Worm (Caenorhabditis elegans): ENCODE data around the gene rps-28.

DNA sequence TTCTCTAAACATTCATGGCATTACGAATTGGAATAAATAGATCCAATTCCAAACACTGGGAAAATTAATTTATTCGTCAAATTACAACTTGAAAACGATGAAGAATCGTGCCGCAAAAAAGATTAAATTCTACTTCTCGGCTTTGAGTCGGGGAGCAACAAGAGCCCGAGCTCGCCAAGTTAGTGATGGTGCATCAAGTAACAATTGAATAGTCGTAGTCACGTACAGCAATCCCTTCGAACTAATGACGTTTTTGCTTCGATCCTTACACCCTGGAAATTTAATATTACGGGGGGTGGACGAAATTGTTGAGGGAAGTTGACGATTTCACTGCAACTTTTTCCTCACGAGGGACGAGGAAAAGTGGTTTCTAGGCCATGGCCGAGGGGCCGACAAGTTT, 32.2 kb downstream of the rps-28 start:
- TF ChIP-seq die-1 (tag; optimal IDR thresholded peaks at IDR 0.05) (no peak), lin-54 (GFP tag; optimal IDR thresholded peaks at IDR 0.05) (no peak), repo-1 (tag; optimal IDR thresholded peaks at IDR 0.05) (no peak), snpc-1.1 (tag; optimal IDR thresholded peaks at IDR 0.05; ENCODE audit: insufficient read depth) (no peak), nhr-120 (GFP tag; IDR thresholded peaks at IDR 0.05) (no peak), nhr-27 (tag; optimal IDR thresholded peaks at IDR 0.05) (no peak), lir-1 (GFP tag; conservative IDR thresholded peaks at IDR 0.05) (no peak), rpc-1 (optimal IDR thresholded peaks at IDR 0.05) (no peak), rpc-1 (tag; optimal IDR thresholded peaks at IDR 0.05) (no peak), snpc-4 (GFP tag; optimal IDR thresholded peaks at IDR 0.05) (no peak), snpc-4 (tag; optimal IDR thresholded peaks at IDR 0.05) (no peak), mcd-1 (GFP tag; IDR thresholded peaks at IDR 0.05) (no peak), ets-4 (GFP tag; optimal IDR thresholded peaks at IDR 0.05) (no peak), lin-35 (GFP tag; optimal IDR thresholded peaks at IDR 0.05) (no peak)

Measured in whole organism, young adult.